Worm (Caenorhabditis elegans): ENCODE data around the gene K05F1.14.

DNA sequence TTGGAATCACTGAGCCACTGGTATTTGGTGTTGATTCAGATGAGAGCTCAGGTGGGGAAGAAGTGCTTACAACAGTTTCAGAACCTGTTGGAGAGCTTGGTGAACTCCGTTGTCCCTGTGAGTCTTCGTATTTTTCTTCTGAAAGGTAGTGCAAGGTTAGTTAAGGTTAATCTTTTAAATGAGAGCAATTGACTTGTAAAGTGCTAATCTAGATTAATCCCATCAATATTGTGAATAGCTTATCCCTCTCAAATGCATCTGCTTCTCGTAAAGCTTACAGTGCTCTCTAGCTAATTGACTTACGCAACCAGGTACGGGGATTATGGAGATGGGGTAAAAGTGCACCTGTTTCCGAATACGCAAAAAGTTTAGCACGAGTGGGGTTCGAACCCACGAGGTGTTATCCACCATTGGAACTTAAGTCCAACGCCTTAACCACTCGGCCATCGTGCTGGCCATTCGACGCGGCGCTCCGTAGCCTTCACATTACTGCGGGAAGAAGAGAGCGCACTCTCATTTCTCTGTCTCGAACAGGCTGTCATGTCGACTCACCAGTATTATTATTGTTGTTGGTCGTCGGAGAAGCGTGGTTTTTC lies 19.7 kb downstream of the K05F1.14 start:
- TF ChIP-seq cog-1 (tag; optimal IDR thresholded peaks at IDR 0.05) (peak; percentile 11), ztf-29 (GFP tag; IDR thresholded peaks at IDR 0.05) (peak; percentile 50; the same call in 1 of the 2 replicates), flt-1 (GFP tag; IDR thresholded peaks at IDR 0.05) (peak; percentile 80; the same call in 1 of the 2 replicates), T22C8.4 (GFP tag; IDR thresholded peaks at IDR 0.05) (peak; percentile 41; the same call in 1 of the 2 replicates), ztf-23 (GFP tag; IDR thresholded peaks at IDR 0.05) (peak; percentile 80), klf-2 (GFP tag; conservative IDR thresholded peaks at IDR 0.05) (no peak; the same call in 1 of the 2 replicates), tab-1 (GFP tag; IDR thresholded peaks at IDR 0.05) (peak; percentile 82), ref-1 (GFP tag; conservative IDR thresholded peaks at IDR 0.05) (0 out of 2 replicates have a peak, but pooled peaks have one; percentile 39)

Data from whole organism, midembryonic.